Fruit fly (Drosophila melanogaster): ENCODE data around the gene Rad17.

- no peak for TF ChIP-seq psq (optimal IDR thresholded peaks at IDR 0.05)
- TF ChIP-seq insv (optimal IDR thresholded peaks at IDR 0.05) = no peak
Observed at dm6 chr3R:14659354-14659804, 3.6 kb downstream of the Rad17 start, which contains the start of gene Hexim.

Data from Kc167 (cell line).